Fruit fly (Drosophila melanogaster) whole organism, embryonic: ENCODE results near the gene Ant2.
A peak's percentile ranks its signal among the peaks of the same experiment; 100 is the strongest.

Experiments used
- ATbp ChIP-seq: fragments of 200-800 bp; sonication (Bioruptor generic); optimal IDR thresholded peaks from 2 replicates; lab custom pipeline; 2017; ENCODE audit warnings: missing biosample characterization, mild to moderate bottlenecking, missing genetic modification characterization, missing genetic modification reagents
- CG1024 ChIP-seq: fragments of 200-800 bp; sonication (Bioruptor generic); IDR thresholded peaks from 2 replicates; pipeline ENCODE4 v1.3.6; 2022; ENCODE audit warnings: missing biosample characterization, missing genetic modification characterization
- CG10654 ChIP-seq: fragments of 200-800 bp; sonication (Bioruptor generic); optimal IDR thresholded peaks from 2 replicates; lab custom pipeline; 2016; ENCODE audit warnings: missing biosample characterization, missing genetic modification characterization
- CG11247 ChIP-seq: fragments of 200-800 bp; sonication (Bioruptor generic); IDR thresholded peaks from 2 replicates; pipeline ENCODE4 v1.3.6; 2022; ENCODE audit warnings: missing biosample characterization, missing genetic modification characterization
- CG13894 ChIP-seq: fragments of 200-800 bp; sonication (Bioruptor generic); optimal IDR thresholded peaks from 3 replicates; lab custom pipeline; 2018; ENCODE audit warnings: missing biosample characterization, mild to moderate bottlenecking, missing genetic modification characterization, moderate library complexity
- CG15073 ChIP-seq: fragments of 200-800 bp; sonication (Bioruptor generic); optimal IDR thresholded peaks from 2 replicates; lab custom pipeline; 2016; ENCODE audit warnings: missing biosample characterization, missing genetic modification characterization
- CG15479 ChIP-seq: fragments of 200-800 bp; sonication (Bioruptor generic); optimal IDR thresholded peaks from 3 replicates; lab custom pipeline; 2019; ENCODE audit warnings: missing biosample characterization, mild to moderate bottlenecking, missing genetic modification characterization, moderate library complexity
- CG15601 ChIP-seq: fragments of 200-800 bp; sonication (Bioruptor generic); optimal IDR thresholded peaks from 3 replicates; lab custom pipeline; 2019; ENCODE audit warnings: missing biosample characterization, mild to moderate bottlenecking, missing genetic modification characterization, moderate library complexity
- CG2202 ChIP-seq: fragments of 200-800 bp; sonication (Bioruptor generic); optimal IDR thresholded peaks from 2 replicates; lab custom pipeline; 2018; ENCODE audit warnings: missing biosample characterization, mild to moderate bottlenecking, missing genetic modification characterization
- CG2875 ChIP-seq: fragments of 200-800 bp; sonication (Bioruptor generic); optimal IDR thresholded peaks from 2 replicates; lab custom pipeline; 2017; ENCODE audit warnings: missing biosample characterization, mild to moderate bottlenecking, missing genetic modification characterization, missing genetic modification reagents
- CG2889 ChIP-seq: fragments of 200-800 bp; sonication (Bioruptor generic); IDR thresholded peaks from 3 replicates; pipeline ENCODE4 v1.3.6; 2022; ENCODE audit warnings: missing biosample characterization, missing genetic modification characterization
- CG31365 ChIP-seq: fragments of 200-800 bp; sonication (Bioruptor generic); optimal IDR thresholded peaks from 2 replicates; lab custom pipeline; 2018; ENCODE audit warnings: missing biosample characterization, mild to moderate bottlenecking, missing genetic modification characterization
- CG34224 ChIP-seq: fragments of 200-800 bp; sonication (Bioruptor generic); IDR thresholded peaks from 3 replicates; pipeline ENCODE4 v1.3.6; 2022; ENCODE audit warnings: missing biosample characterization, missing genetic modification characterization; ENCODE audit not compliant: partially characterized antibody
- CG4282 ChIP-seq: fragments of 200-800 bp; sonication (Bioruptor generic); optimal IDR thresholded peaks from 2 replicates; lab custom pipeline; 2016; ENCODE audit warnings: missing biosample characterization, missing genetic modification characterization
- CG6683 ChIP-seq: fragments of 200-800 bp; sonication (Bioruptor generic); optimal IDR thresholded peaks from 2 replicates; lab custom pipeline; 2017; ENCODE audit warnings: missing biosample characterization, mild to moderate bottlenecking, missing genetic modification characterization, missing genetic modification reagents
- CG7372 ChIP-seq: fragments of 200-800 bp; sonication (Bioruptor generic); IDR thresholded peaks from 2 replicates; pipeline ENCODE4 v1.3.6; 2022; ENCODE audit warnings: missing biosample characterization, missing genetic modification characterization
- CG7928 ChIP-seq: fragments of 200-800 bp; sonication (Bioruptor generic); optimal IDR thresholded peaks from 2 replicates; lab custom pipeline; 2017; ENCODE audit warnings: missing biosample characterization, mild to moderate bottlenecking, missing genetic modification characterization
- CrebB ChIP-seq: fragments of 200-800 bp; sonication (Bioruptor generic); optimal IDR thresholded peaks from 3 replicates; lab custom pipeline; 2018; ENCODE audit warnings: missing biosample characterization, mild to moderate bottlenecking, missing genetic modification characterization
- D19B ChIP-seq: fragments of 200-800 bp; sonication (Bioruptor generic); optimal IDR thresholded peaks from 2 replicates; lab custom pipeline; 2017; ENCODE audit warnings: missing biosample characterization, mild to moderate bottlenecking, missing genetic modification characterization
- Dip2 ChIP-seq: fragments of 200-800 bp; sonication (Bioruptor generic); IDR thresholded peaks from 2 replicates; pipeline ENCODE4 v1.3.6; 2022; ENCODE audit warnings: missing biosample characterization, missing genetic modification characterization
- Dp ChIP-seq: fragments of 200-800 bp; sonication (Bioruptor generic); optimal IDR thresholded peaks from 2 replicates; lab custom pipeline; 2018; ENCODE audit warnings: missing biosample characterization, mild to moderate bottlenecking, missing genetic modification characterization, moderate library complexity
- E2f1 ChIP-seq: fragments of 200-800 bp; sonication (Bioruptor generic); IDR thresholded peaks from 2 replicates; pipeline ENCODE4 v1.3.6; 2022; ENCODE audit warnings: missing biosample characterization, missing genetic modification characterization
- Fer2 ChIP-seq: fragments of 200-800 bp; sonication (Bioruptor generic); optimal IDR thresholded peaks from 2 replicates; lab custom pipeline; 2018; ENCODE audit warnings: missing biosample characterization, mild to moderate bottlenecking, missing genetic modification characterization, moderate library complexity
- Gug ChIP-seq: fragments of 200-800 bp; sonication (Bioruptor generic); IDR thresholded peaks from 4 replicates; pipeline ENCODE4 v1.3.6; 2022; ENCODE audit warnings: missing biosample characterization, missing genetic modification characterization
- Hr51 ChIP-seq, 2 experiments: fragments of 200-800 bp; sonication (Bioruptor generic); optimal IDR thresholded peaks; 2 replicates in 1 of 2; 3 replicates in 1 of 2; lab custom pipeline; 2016 to 2018; ENCODE audit warnings: missing biosample characterization in 2 of 2, missing genetic modification characterization in 2 of 2, mild to moderate bottlenecking in 1 of 2, moderate library complexity in 1 of 2
- Max ChIP-seq: fragments of 200-800 bp; sonication (Bioruptor generic); optimal IDR thresholded peaks from 2 replicates; lab custom pipeline; 2016; ENCODE audit warnings: missing biosample characterization, mild to moderate bottlenecking, missing genetic modification characterization
- Med ChIP-seq: fragments of 200-800 bp; sonication (Bioruptor generic); peaks from one replicate; lab custom pipeline; 2016; ENCODE audit warnings: missing biosample characterization, missing genetic modification characterization, mild to moderate bottlenecking, inconsistent platforms, moderate library complexity
- Mes4 ChIP-seq: fragments of 200-800 bp; sonication (Bioruptor generic); optimal IDR thresholded peaks from 2 replicates; lab custom pipeline; 2016; ENCODE audit warnings: missing biosample characterization, missing genetic modification characterization
- Side ChIP-seq: fragments of 200-800 bp; sonication (Bioruptor generic); optimal IDR thresholded peaks from 2 replicates; lab custom pipeline; 2016; ENCODE audit warnings: missing biosample characterization, missing genetic modification characterization
- Ssrp ChIP-seq: fragments of 200-800 bp; sonication (Bioruptor generic); optimal IDR thresholded peaks from 2 replicates; lab custom pipeline; 2018; ENCODE audit warnings: missing biosample characterization, mild to moderate bottlenecking, missing genetic modification characterization, moderate library complexity
- Taf1 ChIP-seq: fragments of 200-800 bp; sonication (Bioruptor generic); IDR thresholded peaks from 2 replicates; pipeline ENCODE4 v1.3.6; 2022; ENCODE audit warnings: missing biosample characterization, missing genetic modification characterization
- abd-A ChIP-seq: fragments of 200-800 bp; sonication (Bioruptor generic); optimal IDR thresholded peaks from 3 replicates; lab custom pipeline; 2019; ENCODE audit warnings: missing biosample characterization, mild to moderate bottlenecking, missing genetic modification characterization, moderate library complexity
- al ChIP-seq: fragments of 200-800 bp; sonication (Bioruptor generic); IDR thresholded peaks from 2 replicates; pipeline ENCODE4 v1.3.6; 2022; ENCODE audit warnings: missing biosample characterization, missing genetic modification characterization
- cad ChIP-seq: fragments of >200 bp; optimal IDR thresholded peaks from 2 replicates; lab custom pipeline; 2017; ENCODE audit warnings: missing biosample characterization, missing genetic modification characterization
- cg ChIP-seq: fragments of 200-800 bp; sonication (Bioruptor generic); optimal IDR thresholded peaks from 3 replicates; lab custom pipeline; 2019; ENCODE audit warnings: missing biosample characterization, mild to moderate bottlenecking, missing genetic modification characterization, moderate library complexity
- dm ChIP-seq: fragments of 200-800 bp; sonication (Bioruptor generic); optimal IDR thresholded peaks from 3 replicates; lab custom pipeline; 2016; ENCODE audit warnings: missing biosample characterization, missing genetic modification characterization
- fd64A ChIP-seq: fragments of 200-800 bp; sonication (Bioruptor generic); optimal IDR thresholded peaks from 3 replicates; lab custom pipeline; 2018; ENCODE audit warnings: missing biosample characterization, mild to moderate bottlenecking, missing genetic modification characterization
- gem ChIP-seq: fragments of 200-800 bp; sonication (Bioruptor generic); optimal IDR thresholded peaks from 2 replicates; lab custom pipeline; 2019; ENCODE audit warnings: missing biosample characterization, mild to moderate bottlenecking, missing genetic modification characterization, moderate library complexity
- insv ChIP-seq, 2 experiments: fragments of 200-800 bp; sonication (Bioruptor generic); optimal IDR thresholded peaks; 3 replicates each; lab custom pipeline; 2016 to 2018; ENCODE audit warnings: missing biosample characterization in 2 of 2, missing genetic modification characterization in 2 of 2
- knrl ChIP-seq: fragments of 200-800 bp; sonication (Bioruptor generic); IDR thresholded peaks from 3 replicates; pipeline ENCODE4 v1.3.6; 2022; ENCODE audit warnings: missing biosample characterization, missing genetic modification characterization; ENCODE audit not compliant: partially characterized antibody
- lmd ChIP-seq: fragments of 200-800 bp; sonication (Bioruptor generic); IDR thresholded peaks from 2 replicates; pipeline ENCODE4 v1.3.6; 2022; ENCODE audit warnings: missing biosample characterization, missing genetic modification characterization
- mam ChIP-seq: fragments of 200-800 bp; sonication (Bioruptor generic); optimal IDR thresholded peaks from 3 replicates; lab custom pipeline; 2016; ENCODE audit warnings: missing biosample characterization, missing genetic modification characterization
- nerfin-1 ChIP-seq: fragments of 200-800 bp; sonication (Bioruptor generic); optimal IDR thresholded peaks from 3 replicates; lab custom pipeline; 2019; ENCODE audit warnings: missing biosample characterization, mild to moderate bottlenecking, missing genetic modification characterization, moderate library complexity
- nmo ChIP-seq: fragments of 200-800 bp; sonication (Bioruptor generic); optimal IDR thresholded peaks from 2 replicates; lab custom pipeline; 2018; ENCODE audit warnings: missing biosample characterization, mild to moderate bottlenecking, missing genetic modification characterization, moderate library complexity
- p53 ChIP-seq: fragments of 200-800 bp; sonication (Bioruptor generic); optimal IDR thresholded peaks from 2 replicates; lab custom pipeline; 2016; ENCODE audit warnings: missing biosample characterization, missing genetic modification characterization
- slbo ChIP-seq: fragments of 200-800 bp; sonication (Bioruptor generic); IDR thresholded peaks from 2 replicates; pipeline ENCODE4 v1.3.6; 2022; ENCODE audit warnings: missing biosample characterization, missing genetic modification characterization
- so ChIP-seq: fragments of 200-800 bp; sonication (Bioruptor generic); IDR thresholded peaks from 3 replicates; pipeline ENCODE4 v1.3.6; 2022; ENCODE audit warnings: missing biosample characterization, missing genetic modification characterization
- tap ChIP-seq: fragments of 200-800 bp; optimal IDR thresholded peaks from 3 replicates; lab custom pipeline; 2019; ENCODE audit warnings: missing biosample characterization, mild to moderate bottlenecking, missing genetic modification characterization, moderate library complexity
- tup ChIP-seq: fragments of 200-800 bp; sonication (Bioruptor generic); optimal IDR thresholded peaks from 2 replicates; lab custom pipeline; 2016; ENCODE audit warnings: missing biosample characterization, mild to moderate bottlenecking, missing genetic modification characterization, moderate library complexity
- vvl ChIP-seq: fragments of 200-800 bp; sonication (Bioruptor generic); IDR thresholded peaks from 2 replicates; pipeline ENCODE4 v1.3.6; 2022; ENCODE audit warnings: missing biosample characterization, missing genetic modification characterization

The Ant2 gene

dm6 chrX:10738151-10738430 lies 48.6 kb downstream of the Ant2 start (continued):
- TF ChIP-seq Dip2 (GFP tag; lab: Robert Waterston, UW) (no peak), CG7372 (GFP tag; lab: Robert Waterston, UW) (no peak), abd-A (tag; lab: Kevin White, UChicago) (peak; percentile 90), CG1024 (no peak), nerfin-1 (no peak), E2f1 (GFP tag; lab: Robert Waterston, UW) (no peak), insv (GFP tag; optimal IDR thresholded peaks at IDR 0.05; lab: Kevin White, UChicago) (no peak), CG11247 (GFP tag; lab: Robert Waterston, UW) (no peak), cg (GFP tag; lab: Kevin White, UChicago) (peak; percentile 6), knrl (no peak), lmd (GFP tag; lab: Robert Waterston, UW) (no peak), CG31365 (tag; lab: Kevin White, UChicago) (no peak), tap (tag; lab: Kevin White, UChicago) (no peak), Side (GFP tag; lab: Kevin White, UChicago) (no peak), nmo (GFP tag; lab: Kevin White, UChicago) (no peak), gem (tag; lab: Kevin White, UChicago) (no peak), CG2889 (GFP tag; lab: Robert Waterston, UW) (no peak), CG15073 (GFP tag; lab: Kevin White, UChicago) (no peak), CG15601 (tag; lab: Kevin White, UChicago) (no peak), CG13894 (tag; lab: Kevin White, UChicago) (peak; percentile 62), Gug (GFP tag; lab: Robert Waterston, UW) (no peak), CG15479 (GFP tag; lab: Kevin White, UChicago) (no peak), Taf1 (GFP tag; lab: Robert Waterston, UW) (no peak), CG2875 (GFP tag; lab: Kevin White, UChicago) (no peak), Ssrp (tag; lab: Kevin White, UChicago) (no peak), CG2202 (tag; lab: Kevin White, UChicago) (no peak), CG10654 (GFP tag; lab: Kevin White, UChicago) (no peak), cad (GFP tag; lab: Kevin White, UChicago) (no peak), fd64A (no peak), Mes4 (GFP tag; lab: Kevin White, UChicago) (no peak)

dm6 chrX:10737422-10738150 lies 49.1 kb downstream of the Ant2 start:
- TF ChIP-seq CG15479 (GFP tag; lab: Kevin White, UChicago): no peak
- TF ChIP-seq al (GFP tag; lab: Robert Waterston, UW): 0 out of 2 replicates have a peak, but pooled peaks have one; percentile 42
- TF ChIP-seq D19B (GFP tag; lab: Kevin White, UChicago): peak; percentile 61
- TF ChIP-seq Max (GFP tag; lab: Kevin White, UChicago): peak; percentile 47
- TF ChIP-seq CG7928 (GFP tag; lab: Kevin White, UChicago): peak; percentile 33
- TF ChIP-seq so (GFP tag; lab: Robert Waterston, UW): peak; percentile 85
- peak; percentile 96 for TF ChIP-seq vvl
- TF ChIP-seq Fer2: peak; percentile 65
- peak; percentile 71 for TF ChIP-seq dm
- peak; percentile 87 for TF ChIP-seq slbo (GFP tag; lab: Robert Waterston, UW)
- TF ChIP-seq tup (GFP tag; lab: Kevin White, UChicago): peak; percentile 57
- peak; percentile 74 for TF ChIP-seq CrebB (tag; lab: Kevin White, UChicago)
- peak; percentile 24 for TF ChIP-seq CG4282 (GFP tag; lab: Kevin White, UChicago)
- TF ChIP-seq CG34224: no peak
- peak; percentile 98 for TF ChIP-seq Med
- TF ChIP-seq ATbp: peak; percentile 92
- TF ChIP-seq Hr51 (GFP tag; optimal IDR thresholded peaks at IDR 0.05; lab: Kevin White, UChicago): peak; percentile 71 to 87
- TF ChIP-seq p53 (GFP tag; lab: Kevin White, UChicago): no peak
- TF ChIP-seq mam (GFP tag; lab: Kevin White, UChicago): peak; percentile 68
- no peak for TF ChIP-seq Dp (GFP tag; lab: Kevin White, UChicago)
- peak; percentile 80 for TF ChIP-seq CG6683 (GFP tag; lab: Kevin White, UChicago)
